Fruit fly (Drosophila melanogaster): ENCODE data around the gene Idh.
A peak's percentile ranks its signal among the peaks of the same experiment; 100 is the strongest.

Idh gene

dm6 chr3L:8398763-8399445 is 38.2 kb upstream of the Idh start:
- no peak for TF ChIP-seq dsf (GFP tag; optimal IDR thresholded peaks at IDR 0.05; ENCODE audit: borderline replicate concordance)
- no peak for TF ChIP-seq dmrt93B (GFP tag; optimal IDR thresholded peaks at IDR 0.05)
- no peak for TF ChIP-seq CrebA (GFP tag; optimal IDR thresholded peaks at IDR 0.05; ENCODE audit: borderline replicate concordance)
- no peak for TF ChIP-seq pan (optimal IDR thresholded peaks at IDR 0.05)
- no peak for TF ChIP-seq foxo (GFP tag; optimal IDR thresholded peaks at IDR 0.05)
- TF ChIP-seq jim (GFP tag; optimal IDR thresholded peaks at IDR 0.05), result no peak
- peak; percentile 79 for TF ChIP-seq ey (GFP tag; optimal IDR thresholded peaks at IDR 0.05)
- TF ChIP-seq Hr78 (GFP tag; optimal IDR thresholded peaks at IDR 0.05), result no peak
- no peak for TF ChIP-seq Dif (GFP tag; optimal IDR thresholded peaks at IDR 0.05; ENCODE audit: partially characterized antibody)
- peak; percentile 58 for TF ChIP-seq psq (GFP tag; optimal IDR thresholded peaks at IDR 0.05)
- no peak for TF ChIP-seq lola (GFP tag; optimal IDR thresholded peaks at IDR 0.05)
- TF ChIP-seq fru (GFP tag; optimal IDR thresholded peaks at IDR 0.05), result no peak
- TF ChIP-seq HLH106 (tag; optimal IDR thresholded peaks at IDR 0.05), result peak; percentile 83
- TF ChIP-seq rgr (GFP tag; optimal IDR thresholded peaks at IDR 0.05), result no peak
- TF ChIP-seq OdsH (GFP tag; optimal IDR thresholded peaks at IDR 0.05), result peak; percentile 73
- no peak for TF ChIP-seq br (GFP tag; optimal IDR thresholded peaks at IDR 0.05)
- TF ChIP-seq Mio (GFP tag; optimal IDR thresholded peaks at IDR 0.05), result no peak
- TF ChIP-seq CG9705 (GFP tag; optimal IDR thresholded peaks at IDR 0.05), result peak; percentile 44
- TF ChIP-seq Hr83 (GFP tag; optimal IDR thresholded peaks at IDR 0.05; ENCODE audit: poor library complexity, severe bottlenecking), result peak; percentile 12
- no peak for TF ChIP-seq Dfd (GFP tag; optimal IDR thresholded peaks at IDR 0.05)
- no peak for TF ChIP-seq Rel (GFP tag; optimal IDR thresholded peaks at IDR 0.05)
- peak; percentile 32 for TF ChIP-seq Rel (tag; optimal IDR thresholded peaks at IDR 0.05)
- TF ChIP-seq Jra (GFP tag; optimal IDR thresholded peaks at IDR 0.05), result no peak
- TF ChIP-seq CG32264 (GFP tag; optimal IDR thresholded peaks at IDR 0.05), result peak; percentile 63
- no peak for TF ChIP-seq usp (GFP tag; optimal IDR thresholded peaks at IDR 0.05)
- TF ChIP-seq Vsx2 (GFP tag; optimal IDR thresholded peaks at IDR 0.05; ENCODE audit: partially characterized antibody), result no peak
- no peak for TF ChIP-seq Hnf4 (GFP tag; optimal IDR thresholded peaks at IDR 0.05)
- no peak for TF ChIP-seq tai (GFP tag; optimal IDR thresholded peaks at IDR 0.05)
- no peak for TF ChIP-seq Abd-B (GFP tag; optimal IDR thresholded peaks at IDR 0.05)

dm6 chr3L:8396187-8396586 is 35.5 kb upstream of the Idh start:
- TF ChIP-seq Hr78 (GFP tag; optimal IDR thresholded peaks at IDR 0.05) (no peak), Jra (GFP tag; optimal IDR thresholded peaks at IDR 0.05) (no peak), OdsH (GFP tag; optimal IDR thresholded peaks at IDR 0.05) (no peak)

- TF ChIP-seq psq (GFP tag; optimal IDR thresholded peaks at IDR 0.05), result no peak
- no peak for TF ChIP-seq Sp1 (GFP tag; optimal IDR thresholded peaks at IDR 0.05)
- no peak for TF ChIP-seq CrebA (GFP tag; optimal IDR thresholded peaks at IDR 0.05; ENCODE audit: borderline replicate concordance)
- TF ChIP-seq h (GFP tag; optimal IDR thresholded peaks at IDR 0.05), result peak; percentile 57
- peak; percentile 57 for TF ChIP-seq HLH106 (tag; optimal IDR thresholded peaks at IDR 0.05)
- TF ChIP-seq Abd-B (GFP tag; optimal IDR thresholded peaks at IDR 0.05), result no peak
- no peak for TF ChIP-seq ey (GFP tag; optimal IDR thresholded peaks at IDR 0.05)
- no peak for TF ChIP-seq dsf (GFP tag; optimal IDR thresholded peaks at IDR 0.05; ENCODE audit: borderline replicate concordance)
- TF ChIP-seq N (GFP tag; optimal IDR thresholded peaks at IDR 0.05), result no peak
- TF ChIP-seq CG9705 (GFP tag; optimal IDR thresholded peaks at IDR 0.05), result no peak
- no peak for TF ChIP-seq Hr83 (GFP tag; optimal IDR thresholded peaks at IDR 0.05; ENCODE audit: poor library complexity, severe bottlenecking)
- TF ChIP-seq Hr78 (GFP tag; optimal IDR thresholded peaks at IDR 0.05), result no peak
- TF ChIP-seq Dfd (GFP tag; optimal IDR thresholded peaks at IDR 0.05), result no peak
- no peak for TF ChIP-seq woc (GFP tag; optimal IDR thresholded peaks at IDR 0.05)
- no peak for TF ChIP-seq Mio (GFP tag; optimal IDR thresholded peaks at IDR 0.05)
- peak; percentile 51 for TF ChIP-seq fru (GFP tag; optimal IDR thresholded peaks at IDR 0.05)
- TF ChIP-seq foxo (GFP tag; optimal IDR thresholded peaks at IDR 0.05), result peak in 1 of 2 experiments; percentile 51
- TF ChIP-seq Jra (GFP tag; optimal IDR thresholded peaks at IDR 0.05), result no peak
Measured at dm6 chr3L:8395630-8396168, 35.0 kb upstream of the Idh start, which contains the start of gene CG7120. Gene CG7120 (plus strand): TSS chr3L:8396000.

dm6 chr3L:8394944-8395343 is 34.2 kb upstream of the Idh start:
- TF ChIP-seq lola (GFP tag; optimal IDR thresholded peaks at IDR 0.05) (no peak), GATAd (GFP tag; optimal IDR thresholded peaks at IDR 0.05) (no peak), psq (GFP tag; optimal IDR thresholded peaks at IDR 0.05) (no peak), rgr (GFP tag; optimal IDR thresholded peaks at IDR 0.05) (peak; percentile 1), Myc (optimal IDR thresholded peaks at IDR 0.05) (peak; percentile 91), Hr78 (GFP tag; optimal IDR thresholded peaks at IDR 0.05) (no peak), OdsH (GFP tag; optimal IDR thresholded peaks at IDR 0.05) (no peak), tai (GFP tag; optimal IDR thresholded peaks at IDR 0.05) (no peak), ey (GFP tag; optimal IDR thresholded peaks at IDR 0.05) (no peak), woc (GFP tag; optimal IDR thresholded peaks at IDR 0.05) (no peak), Jra (GFP tag; optimal IDR thresholded peaks at IDR 0.05) (no peak), Hr83 (GFP tag; optimal IDR thresholded peaks at IDR 0.05; ENCODE audit: poor library complexity, severe bottlenecking) (no peak)
